Fruit fly (Drosophila melanogaster) whole organism, adult: ENCODE data around the gene fabp.
A peak's percentile ranks its signal among the peaks of the same experiment; 100 is the strongest.

Experiments
- CG5204 ChIP-seq: fragments of 200-800 bp; sonication (Bioruptor generic); optimal IDR thresholded peaks from 2 replicates; lab custom pipeline; 2016; ENCODE audit warnings: missing biosample characterization, missing genetic modification characterization
- CG7045 ChIP-seq: fragments of 200-800 bp; sonication (Bioruptor generic); optimal IDR thresholded peaks from 2 replicates; lab custom pipeline; 2017; ENCODE audit warnings: missing biosample characterization, mild to moderate bottlenecking, missing genetic modification characterization
- kay ChIP-seq: fragments of 200-800 bp; sonication (Bioruptor generic); peaks from one replicate; lab custom pipeline; 2016; ENCODE audit warnings: missing biosample characterization, missing genetic modification characterization, borderline replicate concordance

DNA sequence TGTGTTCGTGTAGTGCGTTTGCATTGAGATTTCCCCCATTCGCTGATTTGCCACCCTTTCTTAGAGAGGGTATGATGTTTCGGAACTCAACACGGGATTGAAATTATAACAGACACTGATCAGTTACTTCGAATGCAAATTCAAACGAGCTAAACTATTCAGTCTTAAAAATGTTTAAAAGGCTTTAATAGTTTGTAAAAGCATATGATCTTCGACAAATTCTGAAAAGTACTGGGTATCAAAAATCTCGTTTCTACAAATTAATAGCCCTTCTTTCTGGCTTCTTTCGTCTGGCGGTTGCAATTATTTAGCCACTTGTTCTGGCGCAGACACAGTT lies 15.4 kb upstream of the fabp start:
- TF ChIP-seq kay (GFP tag; lab: Kevin White, UChicago) (no peak), CG7045 (GFP tag; lab: Kevin White, UChicago) (peak; percentile 70), CG5204 (GFP tag; lab: Kevin White, UChicago) (no peak)
